Worm (Caenorhabditis elegans) whole organism, late embryonic: Measurements from ENCODE around the gene F36D4.1.

ENCODE experiments used
- ama-1 ChIP-seq: fragments of 150-350 bp; optimal IDR thresholded peaks from 2 replicates; lab custom pipeline; 2014
- ceh-2 ChIP-seq: sonication (generic microtip); optimal IDR thresholded peaks from 2 replicates; lab custom pipeline; 2016; ENCODE audit warnings: missing genotype, missing genetic modification characterization, missing compliant biosample characterization
- dmd-4 ChIP-seq: sonication (generic microtip); optimal IDR thresholded peaks from 2 replicates; lab custom pipeline; 2016; ENCODE audit warnings: borderline replicate concordance, missing genetic modification characterization, missing compliant biosample characterization
- dve-1 ChIP-seq: sonication (generic microtip); optimal IDR thresholded peaks from 2 replicates; lab custom pipeline; 2017; ENCODE audit warnings: antibody characterized with exemption, mild to moderate bottlenecking, missing genetic modification characterization, missing compliant biosample characterization
- eyg-1 ChIP-seq: sonication (generic microtip); optimal IDR thresholded peaks from 2 replicates; lab custom pipeline; 2016; ENCODE audit warnings: missing genotype, missing genetic modification characterization, missing compliant biosample characterization
- nhr-11 ChIP-seq: fragments of 150-350 bp; optimal IDR thresholded peaks from 2 replicates; lab custom pipeline; 2014; ENCODE audit warnings: missing biosample characterization, missing genetic modification characterization
- pha-4 ChIP-seq: fragments of 150-350 bp; optimal IDR thresholded peaks from 2 replicates; lab custom pipeline; 2018; ENCODE audit warnings: missing biosample characterization, missing genetic modification reagents, missing genetic modification characterization
- pqm-1 ChIP-seq: sonication (generic microtip); optimal IDR thresholded peaks from 2 replicates; lab custom pipeline; 2016; ENCODE audit warnings: missing genetic modification characterization, missing compliant biosample characterization
- ztf-16 ChIP-seq: sonication (generic microtip); optimal IDR thresholded peaks from 2 replicates; lab custom pipeline; 2017; ENCODE audit warnings: missing genetic modification characterization, missing compliant biosample characterization

DNA sequence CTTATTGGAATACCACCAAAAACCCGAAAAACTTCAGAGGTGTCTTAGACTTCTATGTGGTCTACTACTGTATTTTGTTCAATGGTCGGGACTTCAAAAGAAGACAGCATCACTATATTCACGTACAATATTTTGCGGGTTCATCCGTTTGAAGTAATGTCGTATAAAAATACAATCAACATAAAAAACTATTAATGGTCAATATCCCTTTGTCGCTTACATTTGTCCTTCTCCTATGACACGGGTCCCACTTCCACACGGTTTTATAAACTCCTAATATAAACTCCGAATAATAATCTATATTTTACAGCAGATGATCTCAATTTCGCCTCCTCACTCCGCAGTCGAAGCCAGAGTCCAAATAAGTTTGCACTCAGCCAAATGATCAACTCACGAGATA is 40.8 kb downstream of the F36D4.1 start:
- TF ChIP-seq ama-1 (lab: Kevin White, UChicago) = no peak
- no peak for TF ChIP-seq nhr-11
- no peak for TF ChIP-seq dmd-4 (tag; lab: Kevin White, UChicago)
- TF ChIP-seq pqm-1 (tag; lab: Kevin White, UChicago) = no peak
- TF ChIP-seq ceh-2 = no peak
- TF ChIP-seq pha-4 (tag; lab: Kevin White, UChicago) = no peak
- no peak for TF ChIP-seq dve-1 (tag; lab: Kevin White, UChicago)
- TF ChIP-seq ztf-16 = no peak
- TF ChIP-seq eyg-1 (tag; lab: Kevin White, UChicago) = no peak
